Fruit fly (Drosophila melanogaster) S2 (cell line): ENCODE results near the gene Spn88Eb.

Source experiments
- CG8478 ChIP-seq: fragments of >200 bp; optimal IDR thresholded peaks from 2 replicates; lab custom pipeline; 2018
- CTCF ChIP-seq, 2 experiments: fragments of >200 bp; optimal IDR thresholded peaks; 2 replicates each; lab custom pipeline; 2018

Spn88Eb gene

dm6 chr3R:15218824-15219576, 10.4 kb upstream of the Spn88Eb start, which contains the start of the genes SIDL and CG12241:
TSS of gene SIDL (minus strand) at chr3R:15218874.
TSS of gene CG12241 (plus strand) at chr3R:15219256.
- no peak for TF ChIP-seq CG8478
- no peak for TF ChIP-seq CTCF (optimal IDR thresholded peaks at IDR 0.05; lab: Kevin White, UChicago)

- TF ChIP-seq CTCF (optimal IDR thresholded peaks at IDR 0.05; lab: Kevin White, UChicago) (no peak), CG8478 (no peak)
These were observed 4.9 kb upstream of the Spn88Eb start, which contains the start of the genes CG6654 and CG4210 for dm6 chr3R:15213362-15213989. TSS of gene CG6654 (minus strand) at chr3R:15213658. TSS of gene CG4210 (plus strand) at chr3R:15213974.

- TF ChIP-seq CTCF (optimal IDR thresholded peaks at IDR 0.05; lab: Kevin White, UChicago) (no peak), CG8478 (no peak)
These were observed 2.3 kb downstream of the Spn88Eb start, which contains the start of gene Spn88Ea for dm6 chr3R:15206273-15206672. TSS of gene Spn88Ea (minus strand) at chr3R:15206447.

dm6 chr3R:15205223-15205622, 3.3 kb downstream of the Spn88Eb start:
- TF ChIP-seq CG8478 = no peak
- TF ChIP-seq CTCF (optimal IDR thresholded peaks at IDR 0.05; lab: Kevin White, UChicago) = no peak

- TF ChIP-seq CG8478 (no peak), CTCF (optimal IDR thresholded peaks at IDR 0.05; lab: Kevin White, UChicago) (no peak)
These were observed 10.3 kb downstream of the Spn88Eb start for dm6 chr3R:15198052-15198793.

- TF ChIP-seq CG8478 = no peak
- no peak for TF ChIP-seq CTCF (optimal IDR thresholded peaks at IDR 0.05; lab: Kevin White, UChicago)
These were observed 11.2 kb downstream of the Spn88Eb start for dm6 chr3R:15197373-15197772.

- TF ChIP-seq CG8478 (no peak), CTCF (optimal IDR thresholded peaks at IDR 0.05; lab: Kevin White, UChicago) (no peak)
These were observed 12.2 kb downstream of the Spn88Eb start, which contains the start of the genes Kpc1 and CG42542 for dm6 chr3R:15196134-15197034. TSS of gene Kpc1 (minus strand) at chr3R:15196210. TSS of gene CG42542 (plus strand) at chr3R:15196598.

dm6 chr3R:15181467-15181866, 27.1 kb downstream of the Spn88Eb start, which contains the start of gene Mf:
TSS of gene Mf (minus strand) at chr3R:15181510.
- TF ChIP-seq CTCF (optimal IDR thresholded peaks at IDR 0.05; lab: Kevin White, UChicago) (no peak), CG8478 (no peak)

- no peak for TF ChIP-seq CTCF (optimal IDR thresholded peaks at IDR 0.05; lab: Kevin White, UChicago)
- no peak for TF ChIP-seq CG8478
These were observed 31.3 kb downstream of the Spn88Eb start for dm6 chr3R:15177230-15177629.
